Fruit fly (Drosophila melanogaster) whole organism, embryonic: ENCODE data around the gene CG6790.

Experiments
- Antp ChIP-seq: fragments of 200-800 bp; sonication (Bioruptor generic); optimal IDR thresholded peaks from 3 replicates; lab custom pipeline; 2016; ENCODE audit warnings: missing biosample characterization, missing genetic modification characterization
- BEAF-32 ChIP-seq: fragments of 200-800 bp; sonication (Bioruptor generic); optimal IDR thresholded peaks from 3 replicates; lab custom pipeline; 2017; ENCODE audit warnings: missing biosample characterization, missing genetic modification characterization, mild to moderate bottlenecking, moderate library complexity, missing genetic modification reagents
- CG10209 ChIP-seq: fragments of 200-800 bp; sonication (Bioruptor generic); optimal IDR thresholded peaks from 3 replicates; lab custom pipeline; 2017; ENCODE audit warnings: missing biosample characterization, mild to moderate bottlenecking, missing genetic modification characterization, missing genetic modification reagents
- CG1024 ChIP-seq: fragments of 200-800 bp; sonication (Bioruptor generic); IDR thresholded peaks from 2 replicates; pipeline ENCODE4 v1.3.6; 2022; ENCODE audit warnings: missing biosample characterization, missing genetic modification characterization
- CG10274 ChIP-seq: fragments of 200-800 bp; sonication (Bioruptor generic); optimal IDR thresholded peaks from 3 replicates; lab custom pipeline; 2017; ENCODE audit warnings: missing biosample characterization, mild to moderate bottlenecking, missing genetic modification characterization
- CG10654 ChIP-seq: fragments of 200-800 bp; sonication (Bioruptor generic); optimal IDR thresholded peaks from 2 replicates; lab custom pipeline; 2016; ENCODE audit warnings: missing biosample characterization, missing genetic modification characterization
- CG11695 ChIP-seq: fragments of 200-800 bp; sonication (Bioruptor generic); IDR thresholded peaks from 3 replicates; pipeline ENCODE4 v1.3.6; 2022; ENCODE audit warnings: missing biosample characterization, missing genetic modification characterization
- CG12219 ChIP-seq: fragments of 200-800 bp; sonication (Bioruptor generic); optimal IDR thresholded peaks from 3 replicates; lab custom pipeline; 2018; ENCODE audit warnings: missing biosample characterization, mild to moderate bottlenecking, missing genetic modification characterization
- CG15269 ChIP-seq: fragments of 200-800 bp; sonication (Bioruptor generic); optimal IDR thresholded peaks from 2 replicates; lab custom pipeline; 2018; ENCODE audit warnings: missing biosample characterization, mild to moderate bottlenecking, missing genetic modification characterization, moderate library complexity
- CG16779 ChIP-seq: fragments of 200-800 bp; sonication (Bioruptor generic); IDR thresholded peaks from 2 replicates; pipeline ENCODE4 v1.3.6; 2022; ENCODE audit warnings: missing biosample characterization, missing genetic modification characterization
- CG17568 ChIP-seq: fragments of 200-800 bp; sonication (Bioruptor generic); optimal IDR thresholded peaks from 2 replicates; lab custom pipeline; 2018; ENCODE audit warnings: missing biosample characterization, mild to moderate bottlenecking, missing genetic modification characterization, moderate library complexity
- CG17802 ChIP-seq: fragments of 200-800 bp; sonication (Bioruptor generic); optimal IDR thresholded peaks from 2 replicates; lab custom pipeline; 2018; ENCODE audit warnings: missing biosample characterization, mild to moderate bottlenecking, missing genetic modification characterization, moderate library complexity
- CG18599 ChIP-seq: fragments of 200-800 bp; sonication (Bioruptor generic); optimal IDR thresholded peaks from 3 replicates; lab custom pipeline; 2017; ENCODE audit warnings: missing biosample characterization, missing genetic modification characterization, mild to moderate bottlenecking, moderate library complexity, missing genetic modification reagents
- CG3065 ChIP-seq: fragments of 200-800 bp; sonication (Bioruptor generic); optimal IDR thresholded peaks from 2 replicates; lab custom pipeline; 2016; ENCODE audit warnings: missing biosample characterization, missing genetic modification characterization
- CG33213 ChIP-seq: fragments of 200-800 bp; sonication (Bioruptor generic); optimal IDR thresholded peaks from 3 replicates; lab custom pipeline; 2016; ENCODE audit warnings: missing biosample characterization, missing genetic modification characterization
- CG34376 ChIP-seq: fragments of 200-800 bp; sonication (Bioruptor generic); optimal IDR thresholded peaks from 2 replicates; lab custom pipeline; 2018; ENCODE audit warnings: missing biosample characterization, mild to moderate bottlenecking, missing genetic modification characterization
- CG4404 ChIP-seq: fragments of 200-800 bp; sonication (Bioruptor generic); IDR thresholded peaks from 2 replicates; pipeline ENCODE4 v1.3.6; 2022; ENCODE audit warnings: missing biosample characterization, missing genetic modification characterization
- CG4617 ChIP-seq: fragments of 200-800 bp; sonication (Bioruptor generic); optimal IDR thresholded peaks from 3 replicates; lab custom pipeline; 2016; ENCODE audit warnings: missing biosample characterization, missing genetic modification characterization, borderline replicate concordance
- CG6254 ChIP-seq: fragments of 200-800 bp; sonication (Bioruptor generic); optimal IDR thresholded peaks from 3 replicates; lab custom pipeline; 2017; ENCODE audit warnings: mild to moderate bottlenecking, missing biosample characterization, missing genetic modification reagents, missing genetic modification characterization
- CG6854 ChIP-seq: fragments of 200-800 bp; sonication (Bioruptor generic); optimal IDR thresholded peaks from 3 replicates; lab custom pipeline; 2017; ENCODE audit warnings: missing biosample characterization, mild to moderate bottlenecking, missing genetic modification characterization
- CG7745 ChIP-seq: fragments of 200-800 bp; sonication (Bioruptor generic); optimal IDR thresholded peaks from 2 replicates; lab custom pipeline; 2018; ENCODE audit warnings: missing biosample characterization, mild to moderate bottlenecking, missing genetic modification characterization, moderate library complexity
- CG7786 ChIP-seq: fragments of 200-800 bp; sonication (Bioruptor generic); optimal IDR thresholded peaks from 2 replicates; lab custom pipeline; 2016; ENCODE audit warnings: missing biosample characterization, missing genetic modification characterization
- CG8089 ChIP-seq: fragments of 200-800 bp; sonication (Bioruptor generic); optimal IDR thresholded peaks from 3 replicates; lab custom pipeline; 2016; ENCODE audit warnings: missing biosample characterization, missing genetic modification characterization
- CG8359 ChIP-seq: fragments of 200-800 bp; sonication (Bioruptor generic); optimal IDR thresholded peaks from 2 replicates; lab custom pipeline; 2017; ENCODE audit warnings: missing biosample characterization, mild to moderate bottlenecking, missing genetic modification characterization, borderline replicate concordance
- CG9817 ChIP-seq: fragments of 200-800 bp; sonication (Bioruptor generic); optimal IDR thresholded peaks from 2 replicates; lab custom pipeline; 2018; ENCODE audit warnings: missing biosample characterization, mild to moderate bottlenecking, missing genetic modification characterization, moderate library complexity
- Dll ChIP-seq: fragments of 200-800 bp; sonication (Bioruptor generic); IDR thresholded peaks from 4 replicates; pipeline ENCODE4 v1.3.6; 2022; ENCODE audit warnings: missing biosample characterization, missing genetic modification characterization; ENCODE audit not compliant: partially characterized antibody
- Dp ChIP-seq: fragments of 200-800 bp; sonication (Bioruptor generic); optimal IDR thresholded peaks from 2 replicates; lab custom pipeline; 2018; ENCODE audit warnings: missing biosample characterization, mild to moderate bottlenecking, missing genetic modification characterization, moderate library complexity
- HLHmδ ChIP-seq: fragments of 200-800 bp; sonication (Bioruptor generic); optimal IDR thresholded peaks from 2 replicates; lab custom pipeline; 2018; ENCODE audit warnings: missing biosample characterization, mild to moderate bottlenecking, missing genetic modification characterization, moderate library complexity
- Med ChIP-seq: fragments of 200-800 bp; sonication (Bioruptor generic); peaks from one replicate; lab custom pipeline; 2016; ENCODE audit warnings: missing biosample characterization, missing genetic modification characterization, mild to moderate bottlenecking, inconsistent platforms, moderate library complexity
- Nf-YC ChIP-seq: fragments of 200-800 bp; optimal IDR thresholded peaks from 3 replicates; lab custom pipeline; 2019; ENCODE audit warnings: missing biosample characterization, mild to moderate bottlenecking, missing genetic modification characterization, moderate library complexity
- Pdp1 ChIP-seq, 2 experiments: fragments of 200-800 bp; sonication (Bioruptor generic); optimal IDR thresholded peaks; 3 replicates each; lab custom pipeline; 2016; ENCODE audit warnings: missing biosample characterization in 2 of 2, missing genetic modification characterization in 2 of 2, mild to moderate bottlenecking in 1 of 2, moderate library complexity in 1 of 2
- Sox100B ChIP-seq: fragments of 200-800 bp; sonication (Bioruptor generic); optimal IDR thresholded peaks from 3 replicates; lab custom pipeline; 2018; ENCODE audit warnings: missing biosample characterization, mild to moderate bottlenecking, missing genetic modification characterization
- ab ChIP-seq: fragments of 200-800 bp; sonication (Bioruptor generic); optimal IDR thresholded peaks from 2 replicates; lab custom pipeline; 2016; ENCODE audit warnings: missing biosample characterization, missing genetic modification characterization
- al ChIP-seq: fragments of 200-800 bp; sonication (Bioruptor generic); IDR thresholded peaks from 2 replicates; pipeline ENCODE4 v1.3.6; 2022; ENCODE audit warnings: missing biosample characterization, missing genetic modification characterization
- ap ChIP-seq: fragments of 200-800 bp; sonication (Bioruptor generic); IDR thresholded peaks from 2 replicates; pipeline ENCODE4 v1.3.6; 2022; ENCODE audit warnings: missing biosample characterization, missing genetic modification characterization
- ara ChIP-seq: fragments of 200-800 bp; sonication (Bioruptor generic); IDR thresholded peaks from 2 replicates; pipeline ENCODE4 v1.3.6; 2022; ENCODE audit warnings: missing biosample characterization, missing genetic modification characterization
- ato ChIP-seq: fragments of 200-800 bp; sonication (Bioruptor generic); IDR thresholded peaks from 2 replicates; pipeline ENCODE4 v1.3.6; 2022; ENCODE audit warnings: missing biosample characterization, missing genetic modification characterization; ENCODE audit not compliant: partially characterized antibody
- bowl ChIP-seq: fragments of 200-800 bp; sonication (Bioruptor generic); IDR thresholded peaks from 2 replicates; pipeline ENCODE4 v1.3.6; 2022; ENCODE audit warnings: missing biosample characterization, missing genetic modification characterization
- br ChIP-seq: fragments of >200 bp; optimal IDR thresholded peaks from 2 replicates; lab custom pipeline; 2017
- crc ChIP-seq: fragments of 200-800 bp; sonication (Bioruptor generic); optimal IDR thresholded peaks from 2 replicates; lab custom pipeline; 2016; ENCODE audit warnings: missing biosample characterization, missing genetic modification characterization
- dati ChIP-seq: fragments of 200-800 bp; sonication (Bioruptor generic); IDR thresholded peaks from 2 replicates; pipeline ENCODE4 v1.3.6; 2022; ENCODE audit warnings: missing biosample characterization, missing genetic modification characterization
- dm ChIP-seq: fragments of 200-800 bp; sonication (Bioruptor generic); optimal IDR thresholded peaks from 3 replicates; lab custom pipeline; 2016; ENCODE audit warnings: missing biosample characterization, missing genetic modification characterization
- dmrt11E ChIP-seq: fragments of 200-800 bp; sonication (Bioruptor generic); optimal IDR thresholded peaks from 3 replicates; lab custom pipeline; 2018; ENCODE audit warnings: missing biosample characterization, mild to moderate bottlenecking, missing genetic modification characterization, moderate library complexity
- dysf ChIP-seq: fragments of 200-800 bp; sonication (Bioruptor generic); IDR thresholded peaks from 3 replicates; pipeline ENCODE4 v1.3.6; 2022; ENCODE audit warnings: missing biosample characterization, missing genetic modification characterization
- her ChIP-seq: fragments of 200-800 bp; sonication (Bioruptor generic); optimal IDR thresholded peaks from 2 replicates; lab custom pipeline; 2016; ENCODE audit warnings: missing biosample characterization, missing genetic modification characterization
- nau ChIP-seq: fragments of 200-800 bp; sonication (Bioruptor generic); optimal IDR thresholded peaks from 3 replicates; lab custom pipeline; 2017; ENCODE audit warnings: missing biosample characterization, mild to moderate bottlenecking, missing genetic modification characterization, missing genetic modification reagents
- onecut ChIP-seq: fragments of 200-800 bp; sonication (Bioruptor generic); IDR thresholded peaks from 2 replicates; pipeline ENCODE4 v1.3.6; 2022; ENCODE audit warnings: missing biosample characterization, missing genetic modification characterization
- pb ChIP-seq: fragments of 200-800 bp; sonication (Bioruptor generic); optimal IDR thresholded peaks from 3 replicates; lab custom pipeline; 2016; ENCODE audit warnings: missing biosample characterization, missing genetic modification characterization
- pzg ChIP-seq: fragments of 200-800 bp; sonication (Bioruptor generic); optimal IDR thresholded peaks from 3 replicates; lab custom pipeline; 2018; ENCODE audit warnings: missing biosample characterization, mild to moderate bottlenecking, missing genetic modification characterization, moderate library complexity
- vnd ChIP-seq: fragments of 200-800 bp; sonication (Bioruptor generic); IDR thresholded peaks from 3 replicates; pipeline ENCODE4 v1.3.6; 2022; ENCODE audit warnings: missing biosample characterization, missing genetic modification characterization; ENCODE audit not compliant: partially characterized antibody

CG6790 gene

dm6 chr3R:11623025-11623424, 44.5 kb upstream of the CG6790 start, which contains the start of gene CG14711 (continued):
- TF ChIP-seq CG17802 (tag; lab: Kevin White, UChicago): peak; percentile 45
- peak; percentile 61 for TF ChIP-seq CG7786 (GFP tag; lab: Kevin White, UChicago)
- peak; percentile 47 for TF ChIP-seq CG7745 (tag; lab: Kevin White, UChicago)
- TF ChIP-seq CG6254 (GFP tag; lab: Kevin White, UChicago): peak; percentile 72
- TF ChIP-seq Antp: peak; percentile 68
- TF ChIP-seq CG3065 (GFP tag; lab: Kevin White, UChicago): peak; percentile 84
- TF ChIP-seq nau (GFP tag; lab: Kevin White, UChicago): no peak
- TF ChIP-seq Med: peak; percentile 94
- TF ChIP-seq pzg (GFP tag; lab: Kevin White, UChicago): peak; percentile 54
- peak; percentile 22 for TF ChIP-seq dm (GFP tag; lab: Kevin White, UChicago)
- TF ChIP-seq HLHmδ (GFP tag; lab: Kevin White, UChicago): no peak
- 0 out of 2 replicates have a peak, but pooled peaks have one; percentile 57 for TF ChIP-seq CG16779 (GFP tag; lab: Robert Waterston, UW)
- no peak; the same call in none of the 2 replicates for TF ChIP-seq ato (GFP tag; lab: Robert Waterston, UW)
- peak; percentile 63 for TF ChIP-seq CG8089
- TF ChIP-seq CG11695 (GFP tag; lab: Robert Waterston, UW): peak; percentile 82
- TF ChIP-seq dmrt11E (tag; lab: Kevin White, UChicago): peak; percentile 86
- peak; percentile 66 for TF ChIP-seq Dp (GFP tag; lab: Kevin White, UChicago)
- TF ChIP-seq ap (GFP tag; lab: Robert Waterston, UW): peak; percentile 79
- peak; percentile 20 for TF ChIP-seq crc (GFP tag; lab: Kevin White, UChicago)
- TF ChIP-seq bowl (GFP tag; lab: Robert Waterston, UW): peak; percentile 74; the same call in 1 of the 2 replicates
- TF ChIP-seq dati: no peak; the same call in 1 of the 2 replicates
- peak; percentile 74 for TF ChIP-seq CG4404 (GFP tag; lab: Robert Waterston, UW)
- TF ChIP-seq CG9817 (tag; lab: Kevin White, UChicago): peak; percentile 89
- no peak for TF ChIP-seq ab (GFP tag; lab: Kevin White, UChicago)
- TF ChIP-seq Dll (GFP tag; lab: Robert Waterston, UW): peak; percentile 93
- peak; percentile 85 for TF ChIP-seq CG10654
- peak; percentile 75 to 77 for TF ChIP-seq Pdp1 (GFP tag; optimal IDR thresholded peaks at IDR 0.05; lab: Kevin White, UChicago)
- TF ChIP-seq CG10274: peak; percentile 0
- TF ChIP-seq br: no peak
- peak; percentile 44; the same call in 1 of the 2 replicates for TF ChIP-seq CG1024 (GFP tag; lab: Robert Waterston, UW)
- peak; percentile 83 for TF ChIP-seq ara (GFP tag; lab: Robert Waterston, UW)
- TF ChIP-seq CG18599 (GFP tag; lab: Kevin White, UChicago): no peak
- TF ChIP-seq BEAF-32 (GFP tag; lab: Kevin White, UChicago): peak; percentile 75
- peak; percentile 64 for TF ChIP-seq CG12219
- peak; percentile 79 for TF ChIP-seq al (GFP tag; lab: Robert Waterston, UW)
- TF ChIP-seq CG17568: no peak
- TF ChIP-seq onecut (GFP tag; lab: Robert Waterston, UW): peak; percentile 71
- peak; percentile 83 for TF ChIP-seq CG34376 (GFP tag; lab: Kevin White, UChicago)
- peak; percentile 54 for TF ChIP-seq CG33213 (GFP tag; lab: Kevin White, UChicago)
- TF ChIP-seq CG4617 (GFP tag; lab: Kevin White, UChicago): peak; percentile 93
- peak; percentile 79 for TF ChIP-seq vnd
- no peak for TF ChIP-seq CG15269 (tag; lab: Kevin White, UChicago)
- TF ChIP-seq CG8359 (GFP tag; lab: Kevin White, UChicago): peak; percentile 37
- TF ChIP-seq Sox100B (GFP tag; lab: Kevin White, UChicago): no peak
- peak; percentile 82 for TF ChIP-seq Nf-YC (tag; lab: Kevin White, UChicago)
- no peak for TF ChIP-seq her (GFP tag; lab: Kevin White, UChicago)
- TF ChIP-seq dysf: peak; percentile 78
- peak; percentile 60 for TF ChIP-seq CG6854 (GFP tag; lab: Kevin White, UChicago)
- TF ChIP-seq pb (GFP tag; lab: Kevin White, UChicago): peak; percentile 10
- TF ChIP-seq CG10209: peak; percentile 75
